Fruit fly (Drosophila melanogaster) whole organism, wandering third instar larva: ENCODE results near the gene CG7988.

Source experiments
- OdsH ChIP-seq: fragments of 200-800 bp; sonication (Bioruptor generic); optimal IDR thresholded peaks from 2 replicates; lab custom pipeline; 2016; ENCODE audit warnings: missing biosample characterization, mild to moderate bottlenecking, missing genetic modification characterization
- tai ChIP-seq: sonication (Bioruptor generic); optimal IDR thresholded peaks from 2 replicates; lab custom pipeline; 2016; ENCODE audit warnings: missing biosample characterization, missing genetic modification characterization

DNA sequence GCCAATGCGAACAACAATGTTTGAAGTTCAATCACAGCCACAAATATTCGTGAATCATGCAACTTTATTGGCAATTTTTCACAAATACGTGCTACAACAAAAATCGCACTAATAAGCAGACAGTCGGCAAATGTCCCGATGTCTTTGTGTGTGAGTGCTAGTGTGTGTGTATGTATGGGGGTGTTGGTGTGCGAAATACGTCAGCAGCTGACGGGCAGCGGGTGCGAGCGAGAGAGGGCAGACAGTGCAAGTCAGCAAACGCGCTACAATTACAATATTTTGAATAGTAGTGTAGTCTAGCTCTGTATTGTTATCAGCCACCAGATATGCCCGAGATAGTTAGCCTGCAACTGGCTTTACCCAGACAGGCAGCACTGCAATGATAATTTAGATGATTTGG is 25.7 kb downstream of the CG7988 start:
- TF ChIP-seq tai (no peak), OdsH (GFP tag; lab: Kevin White, UChicago) (no peak)
